Fruit fly (Drosophila melanogaster) whole organism: ENCODE results near the gene NK7.1.

Experiments used
- Dll ChIP-seq: fragments of >200 bp; optimal IDR thresholded peaks from 2 replicates; lab custom pipeline; 2017
- pan ChIP-seq: fragments of >200 bp; optimal IDR thresholded peaks from 2 replicates; lab custom pipeline; 2017
- psq ChIP-seq: fragments of >200 bp; optimal IDR thresholded peaks from 2 replicates; lab custom pipeline; 2017
- usp ChIP-seq: fragments of >200 bp; optimal IDR thresholded peaks from 2 replicates; lab custom pipeline; 2017; ENCODE audit warnings: missing biosample characterization, missing genetic modification characterization, mixed read lengths

DNA sequence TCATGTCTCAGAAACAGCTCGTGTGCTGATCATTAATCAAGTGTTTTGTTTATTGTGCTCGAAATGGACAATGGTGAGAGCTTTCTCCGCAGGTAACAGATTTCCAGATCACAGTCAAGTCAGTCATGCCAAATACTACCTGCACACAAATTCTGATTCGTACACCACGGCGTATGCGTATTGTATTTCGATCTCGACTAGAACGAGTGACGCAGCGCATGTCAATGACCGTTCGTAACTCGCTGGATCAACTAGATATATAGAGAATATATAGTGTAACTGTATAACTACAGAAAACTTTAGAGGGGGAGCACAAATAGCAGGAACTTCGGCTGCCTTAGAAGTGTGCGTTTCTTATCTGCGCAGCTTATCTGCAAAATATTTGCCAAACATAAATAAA is 76.1 kb downstream of the NK7.1 start:
- TF ChIP-seq pan (lab: Kevin White, UChicago) (no peak), psq (lab: Kevin White, UChicago) (no peak), usp (GFP tag; lab: Kevin White, UChicago) (no peak), Dll (lab: Kevin White, UChicago) (no peak)
